Worm (Caenorhabditis elegans) whole organism, L4/young adult: Measurements from ENCODE around the gene mog-4.

Experiments
- W03F9.2 ChIP-seq: fragments of 150-350 bp; optimal IDR thresholded peaks from 2 replicates; lab custom pipeline; 2014; ENCODE audit warnings: missing biosample characterization, missing genetic modification characterization
- dao-5 ChIP-seq: sonication (generic microtip); optimal IDR thresholded peaks from 2 replicates; lab custom pipeline; 2016; ENCODE audit warnings: missing genotype, missing genetic modification characterization, moderate library complexity, missing compliant biosample characterization
- him-1 ChIP-seq: sonication (generic microtip); optimal IDR thresholded peaks from 2 replicates; lab custom pipeline; 2016; ENCODE audit warnings: missing genotype, missing genetic modification reagents, missing genetic modification characterization, missing compliant biosample characterization

ce11 chrII:14591699-14592098 is 30.3 kb upstream of the mog-4 start, which contains the start of gene C01G12.7:
- no peak for TF ChIP-seq W03F9.2
- no peak for TF ChIP-seq him-1 (tag; lab: Kevin White, UChicago)
- TF ChIP-seq dao-5 (tag; lab: Kevin White, UChicago), result no peak
